Fruit fly (Drosophila melanogaster) whole organism, embryonic: ENCODE measurements around the gene RpS25.

ENCODE experiments used
- Atf6 ChIP-seq: fragments of 200-800 bp; sonication (Bioruptor generic); IDR thresholded peaks from 2 replicates; pipeline ENCODE4 v1.3.6; 2022; ENCODE audit warnings: missing biosample characterization, missing genetic modification characterization
- Bgb ChIP-seq: fragments of 200-800 bp; sonication (Bioruptor generic); IDR thresholded peaks from 2 replicates; pipeline ENCODE4 v1.3.6; 2022; ENCODE audit warnings: missing biosample characterization, missing genetic modification characterization; ENCODE audit not compliant: partially characterized antibody
- CG10366 ChIP-seq: fragments of 200-800 bp; sonication (Bioruptor generic); IDR thresholded peaks from 2 replicates; pipeline ENCODE4 v1.3.6; 2022; ENCODE audit warnings: missing biosample characterization, missing genetic modification characterization
- CG10543 ChIP-seq: fragments of 200-800 bp; sonication (Bioruptor generic); optimal IDR thresholded peaks from 3 replicates; lab custom pipeline; 2017; ENCODE audit warnings: missing biosample characterization, mild to moderate bottlenecking, missing genetic modification characterization, moderate library complexity
- CG11560 ChIP-seq: fragments of 200-800 bp; sonication (Bioruptor generic); IDR thresholded peaks from 3 replicates; pipeline ENCODE4 v1.3.6; 2022; ENCODE audit warnings: missing biosample characterization, missing genetic modification characterization
- CG11696 ChIP-seq: fragments of 200-800 bp; sonication (Bioruptor generic); IDR thresholded peaks from 2 replicates; pipeline ENCODE4 v1.3.6; 2022; ENCODE audit warnings: missing biosample characterization, missing genetic modification characterization
- CG12219 ChIP-seq: fragments of 200-800 bp; sonication (Bioruptor generic); optimal IDR thresholded peaks from 3 replicates; lab custom pipeline; 2018; ENCODE audit warnings: missing biosample characterization, mild to moderate bottlenecking, missing genetic modification characterization
- CG12942 ChIP-seq: fragments of 200-800 bp; sonication (Bioruptor generic); optimal IDR thresholded peaks from 3 replicates; lab custom pipeline; 2016; ENCODE audit warnings: missing biosample characterization, missing genetic modification characterization
- CG13424 ChIP-seq: fragments of 200-800 bp; sonication (Bioruptor generic); optimal IDR thresholded peaks from 2 replicates; lab custom pipeline; 2019; ENCODE audit warnings: missing biosample characterization, mild to moderate bottlenecking, missing genetic modification characterization, moderate library complexity
- CG1647 ChIP-seq: fragments of 200-800 bp; sonication (Bioruptor generic); optimal IDR thresholded peaks from 3 replicates; lab custom pipeline; 2016; ENCODE audit warnings: missing biosample characterization, missing genetic modification characterization
- CG16815 ChIP-seq: fragments of 200-800 bp; sonication (Bioruptor generic); optimal IDR thresholded peaks from 3 replicates; lab custom pipeline; 2017; ENCODE audit warnings: missing biosample characterization, mild to moderate bottlenecking, missing genetic modification characterization
- CG17186 ChIP-seq: fragments of 200-800 bp; sonication (Bioruptor generic); optimal IDR thresholded peaks from 3 replicates; lab custom pipeline; 2017; ENCODE audit warnings: missing biosample characterization, missing genetic modification reagents, missing genetic modification characterization
- CG17568 ChIP-seq: fragments of 200-800 bp; sonication (Bioruptor generic); optimal IDR thresholded peaks from 2 replicates; lab custom pipeline; 2018; ENCODE audit warnings: missing biosample characterization, mild to moderate bottlenecking, missing genetic modification characterization, moderate library complexity
- CG3726 ChIP-seq: fragments of 200-800 bp; sonication (Bioruptor generic); IDR thresholded peaks from 3 replicates; pipeline ENCODE4, ENCODE4 v1.3.6; 2022; ENCODE audit warnings: missing biosample characterization, missing genetic modification characterization
- CG6272 ChIP-seq: fragments of 200-800 bp; sonication (Bioruptor generic); IDR thresholded peaks from 2 replicates; pipeline ENCODE4 v1.3.6; 2022; ENCODE audit warnings: missing biosample characterization, missing genetic modification characterization
- CG6689 ChIP-seq: fragments of 200-800 bp; sonication (Bioruptor generic); IDR thresholded peaks from 2 replicates; pipeline ENCODE4 v1.3.6; 2022; ENCODE audit warnings: missing biosample characterization, missing genetic modification characterization
- CG8281 ChIP-seq: fragments of 200-800 bp; sonication (Bioruptor generic); optimal IDR thresholded peaks from 2 replicates; lab custom pipeline; 2018; ENCODE audit warnings: missing biosample characterization, mild to moderate bottlenecking, missing genetic modification characterization, moderate library complexity
- CG8924 ChIP-seq: fragments of 200-800 bp; optimal IDR thresholded peaks from 3 replicates; lab custom pipeline; 2019; ENCODE audit warnings: missing biosample characterization, mild to moderate bottlenecking, missing genetic modification characterization, moderate library complexity
- Ets65A ChIP-seq: fragments of 200-800 bp; sonication (Bioruptor generic); peaks from one replicate; lab custom pipeline; 2016; ENCODE audit warnings: missing biosample characterization, missing genetic modification characterization
- Fer3 ChIP-seq: fragments of 200-800 bp; sonication (Bioruptor generic); optimal IDR thresholded peaks from 2 replicates; lab custom pipeline; 2018; ENCODE audit warnings: missing biosample characterization, mild to moderate bottlenecking, missing genetic modification characterization, moderate library complexity
- Hey ChIP-seq: fragments of 200-800 bp; sonication (Bioruptor generic); optimal IDR thresholded peaks from 3 replicates; lab custom pipeline; 2018; ENCODE audit warnings: missing biosample characterization, mild to moderate bottlenecking, missing genetic modification characterization
- HmgZ ChIP-seq: fragments of 200-800 bp; sonication (Bioruptor generic); optimal IDR thresholded peaks from 2 replicates; lab custom pipeline; 2018; ENCODE audit warnings: missing biosample characterization, mild to moderate bottlenecking, missing genetic modification characterization
- Hmr ChIP-seq: fragments of 200-800 bp; sonication (Bioruptor generic); optimal IDR thresholded peaks from 3 replicates; lab custom pipeline; 2017; ENCODE audit warnings: mild to moderate bottlenecking, missing biosample characterization, missing genetic modification reagents, missing genetic modification characterization
- Lhr ChIP-seq: fragments of 200-800 bp; sonication (Bioruptor generic); optimal IDR thresholded peaks from 3 replicates; lab custom pipeline; 2017; ENCODE audit warnings: mild to moderate bottlenecking, missing biosample characterization, missing genetic modification reagents, missing genetic modification characterization
- Lpt ChIP-seq: fragments of >200 bp; optimal IDR thresholded peaks from 2 replicates; lab custom pipeline; 2018; ENCODE audit warnings: missing biosample characterization, missing genetic modification characterization
- Meics ChIP-seq: fragments of 200-800 bp; sonication (Bioruptor generic); optimal IDR thresholded peaks from 2 replicates; lab custom pipeline; 2017; ENCODE audit warnings: missing biosample characterization, mild to moderate bottlenecking, missing genetic modification characterization
- NFAT ChIP-seq: fragments of 200-800 bp; sonication (Bioruptor generic); IDR thresholded peaks from 2 replicates; pipeline ENCODE4 v1.3.6; 2022; ENCODE audit warnings: missing biosample characterization, missing genetic modification characterization
- Nf-YB ChIP-seq: fragments of 200-800 bp; sonication (Bioruptor generic); optimal IDR thresholded peaks from 3 replicates; lab custom pipeline; 2019; ENCODE audit warnings: missing biosample characterization, mild to moderate bottlenecking, missing genetic modification characterization, moderate library complexity
- Nf-YC ChIP-seq: fragments of 200-800 bp; optimal IDR thresholded peaks from 3 replicates; lab custom pipeline; 2019; ENCODE audit warnings: missing biosample characterization, mild to moderate bottlenecking, missing genetic modification characterization, moderate library complexity
- Ssrp ChIP-seq: fragments of 200-800 bp; sonication (Bioruptor generic); optimal IDR thresholded peaks from 2 replicates; lab custom pipeline; 2018; ENCODE audit warnings: missing biosample characterization, mild to moderate bottlenecking, missing genetic modification characterization, moderate library complexity
- Stat92E ChIP-seq, 3 experiments: fragments of >200 bp in 2 of 3; fragments of 200-800 bp in 1 of 3; sonication (Bioruptor generic) in 1 of 3; optimal IDR thresholded peaks; 2 replicates each; lab custom pipeline; 2017 to 2019; ENCODE audit warnings: missing biosample characterization in 3 of 3, missing genetic modification characterization in 3 of 3, mild to moderate bottlenecking in 1 of 3, moderate library complexity in 1 of 3
- Usf ChIP-seq: fragments of 200-800 bp; sonication (Bioruptor generic); optimal IDR thresholded peaks from 2 replicates; lab custom pipeline; 2017; ENCODE audit warnings: missing genotype, missing biosample characterization, missing genetic modification characterization
- ash1 ChIP-seq: fragments of 200-800 bp; sonication (Bioruptor generic); optimal IDR thresholded peaks from 2 replicates; lab custom pipeline; 2018; ENCODE audit warnings: missing biosample characterization, mild to moderate bottlenecking, missing genetic modification characterization
- bcd ChIP-seq: fragments of 200-800 bp; sonication (Bioruptor generic); optimal IDR thresholded peaks from 2 replicates; lab custom pipeline; 2017; ENCODE audit warnings: missing biosample characterization, mild to moderate bottlenecking, missing genetic modification characterization
- cg ChIP-seq: fragments of 200-800 bp; sonication (Bioruptor generic); optimal IDR thresholded peaks from 3 replicates; lab custom pipeline; 2019; ENCODE audit warnings: missing biosample characterization, mild to moderate bottlenecking, missing genetic modification characterization, moderate library complexity
- esg ChIP-seq: fragments of 200-800 bp; sonication (Bioruptor generic); conservative IDR thresholded peaks from 2 replicates; pipeline ENCODE4 v1.3.6; 2022; ENCODE audit warnings: missing biosample characterization, missing genetic modification characterization
- fd96Cb ChIP-seq: fragments of 200-800 bp; sonication (Bioruptor generic); optimal IDR thresholded peaks from 2 replicates; lab custom pipeline; 2018; ENCODE audit warnings: missing biosample characterization, mild to moderate bottlenecking, missing genetic modification characterization, moderate library complexity
- insv ChIP-seq, 2 experiments: fragments of 200-800 bp; sonication (Bioruptor generic); optimal IDR thresholded peaks; 3 replicates each; lab custom pipeline; 2016 to 2018; ENCODE audit warnings: missing biosample characterization in 2 of 2, missing genetic modification characterization in 2 of 2
- jigr1 ChIP-seq: fragments of 200-800 bp; sonication (Bioruptor generic); IDR thresholded peaks from 3 replicates; pipeline ENCODE4 v1.3.6; 2022; ENCODE audit warnings: missing biosample characterization, missing genetic modification characterization
- lab ChIP-seq: fragments of 200-800 bp; sonication (Bioruptor generic); optimal IDR thresholded peaks from 3 replicates; lab custom pipeline; 2017; ENCODE audit warnings: missing biosample characterization, missing genetic modification characterization, mild to moderate bottlenecking, moderate library complexity, missing genetic modification reagents
- phol ChIP-seq: fragments of 200-800 bp; sonication (Bioruptor generic); optimal IDR thresholded peaks from 3 replicates; lab custom pipeline; 2018; ENCODE audit warnings: missing biosample characterization, mild to moderate bottlenecking, missing genetic modification characterization, moderate library complexity
- pros ChIP-seq: fragments of 200-800 bp; sonication (Bioruptor generic); optimal IDR thresholded peaks from 3 replicates; lab custom pipeline; 2019; ENCODE audit warnings: missing biosample characterization, mild to moderate bottlenecking, missing genetic modification characterization, moderate library complexity
- psq ChIP-seq: fragments of 200-800 bp; sonication (Bioruptor generic); optimal IDR thresholded peaks from 2 replicates; lab custom pipeline; 2017; ENCODE audit warnings: missing biosample characterization, missing genetic modification characterization
- sens-2 ChIP-seq: fragments of 200-800 bp; sonication (Bioruptor generic); IDR thresholded peaks from 2 replicates; pipeline ENCODE4 v1.3.6; 2022; ENCODE audit warnings: missing biosample characterization, missing genetic modification characterization
- seq ChIP-seq: fragments of 200-800 bp; sonication (Bioruptor generic); IDR thresholded peaks from 2 replicates; pipeline ENCODE4 v1.3.6; 2022; ENCODE audit warnings: missing biosample characterization, missing genetic modification characterization
- slou ChIP-seq: fragments of 200-800 bp; sonication (Bioruptor generic); optimal IDR thresholded peaks from 3 replicates; lab custom pipeline; 2016; ENCODE audit warnings: missing biosample characterization, missing genetic modification characterization
- so ChIP-seq: fragments of 200-800 bp; sonication (Bioruptor generic); IDR thresholded peaks from 3 replicates; pipeline ENCODE4 v1.3.6; 2022; ENCODE audit warnings: missing biosample characterization, missing genetic modification characterization
- stc ChIP-seq: fragments of 200-800 bp; sonication (Bioruptor generic); IDR thresholded peaks from 2 replicates; pipeline ENCODE4 v1.3.6; 2022; ENCODE audit warnings: missing biosample characterization, missing genetic modification characterization
- vnd ChIP-seq: fragments of 200-800 bp; sonication (Bioruptor generic); IDR thresholded peaks from 3 replicates; pipeline ENCODE4 v1.3.6; 2022; ENCODE audit warnings: missing biosample characterization, missing genetic modification characterization; ENCODE audit not compliant: partially characterized antibody
- yki ChIP-seq: fragments of >200 bp; optimal IDR thresholded peaks from 3 replicates; lab custom pipeline; 2018
- zen ChIP-seq: fragments of 200-800 bp; sonication (Bioruptor generic); optimal IDR thresholded peaks from 3 replicates; lab custom pipeline; 2018; ENCODE audit warnings: missing biosample characterization, mild to moderate bottlenecking, missing genetic modification characterization, moderate library complexity

RpS25 gene

dm6 chr3R:11260966-11261530 is 45.0 kb upstream of the RpS25 start:
- no peak for TF ChIP-seq CG17186
- no peak for TF ChIP-seq CG10366 (GFP tag; lab: Robert Waterston, UW)
- no peak for TF ChIP-seq Ets65A
- peak; percentile 90 for TF ChIP-seq Nf-YC (tag; lab: Kevin White, UChicago)
- TF ChIP-seq CG11560 (tag; lab: Robert Waterston, UW), result no peak
- no peak for TF ChIP-seq NFAT (GFP tag; lab: Robert Waterston, UW)
- TF ChIP-seq CG12219 (GFP tag; lab: Kevin White, UChicago), result no peak
- peak; percentile 60 for TF ChIP-seq phol
- TF ChIP-seq Nf-YB (GFP tag; lab: Kevin White, UChicago), result peak; percentile 82
- no peak for TF ChIP-seq so
- TF ChIP-seq Ssrp (tag; lab: Kevin White, UChicago), result no peak
- TF ChIP-seq Bgb (GFP tag; lab: Robert Waterston, UW), result no peak
- peak; percentile 68 for TF ChIP-seq cg (GFP tag; lab: Kevin White, UChicago)
- TF ChIP-seq CG3726 (GFP tag; lab: Robert Waterston, UW), result no peak
- TF ChIP-seq CG6689 (GFP tag; lab: Robert Waterston, UW), result no peak
- no peak for TF ChIP-seq sens-2 (GFP tag; lab: Robert Waterston, UW)
- no peak for TF ChIP-seq Lpt
- no peak for TF ChIP-seq CG17568 (GFP tag; lab: Kevin White, UChicago)
- no peak for TF ChIP-seq Atf6
- no peak for TF ChIP-seq CG1647 (GFP tag; lab: Kevin White, UChicago)
- TF ChIP-seq CG8281 (tag; lab: Kevin White, UChicago), result no peak
- TF ChIP-seq insv (GFP tag; optimal IDR thresholded peaks at IDR 0.05; lab: Kevin White, UChicago), result peak; percentile 10 to 93
- TF ChIP-seq Fer3 (tag; lab: Kevin White, UChicago), result no peak
- TF ChIP-seq yki, result no peak
- no peak for TF ChIP-seq Meics (GFP tag; lab: Kevin White, UChicago)
- TF ChIP-seq lab (GFP tag; lab: Kevin White, UChicago), result no peak
- TF ChIP-seq CG10543, result no peak
- no peak for TF ChIP-seq HmgZ
- no peak for TF ChIP-seq Hey (tag; lab: Kevin White, UChicago)
- TF ChIP-seq Usf (GFP tag; lab: Kevin White, UChicago), result no peak
- TF ChIP-seq CG12942 (GFP tag; lab: Kevin White, UChicago), result no peak
- TF ChIP-seq CG8924 (tag; lab: Kevin White, UChicago), result no peak
- TF ChIP-seq jigr1 (GFP tag; lab: Robert Waterston, UW), result no peak
- TF ChIP-seq CG13424, result no peak
- TF ChIP-seq fd96Cb (tag; lab: Kevin White, UChicago), result no peak
- TF ChIP-seq Stat92E (GFP tag; optimal IDR thresholded peaks at IDR 0.05; lab: Kevin White, UChicago), result no peak
- peak; percentile 89 for TF ChIP-seq pros
- TF ChIP-seq CG6272 (GFP tag; lab: Robert Waterston, UW), result no peak
- TF ChIP-seq bcd (GFP tag; lab: Kevin White, UChicago), result no peak
- no peak for TF ChIP-seq psq (GFP tag; lab: Kevin White, UChicago)
- TF ChIP-seq esg (GFP tag; lab: Robert Waterston, UW), result no peak
- TF ChIP-seq Hmr (GFP tag; lab: Kevin White, UChicago), result no peak
- TF ChIP-seq ash1 (GFP tag; lab: Kevin White, UChicago), result no peak
- TF ChIP-seq slou (GFP tag; lab: Kevin White, UChicago), result no peak
- no peak for TF ChIP-seq Lhr
- TF ChIP-seq stc (GFP tag; lab: Robert Waterston, UW), result no peak
- TF ChIP-seq CG16815, result no peak
- peak; percentile 85 for TF ChIP-seq seq (GFP tag; lab: Robert Waterston, UW)
- TF ChIP-seq vnd (GFP tag; lab: Robert Waterston, UW), result no peak
- TF ChIP-seq zen, result peak; percentile 51
- no peak for TF ChIP-seq CG11696 (GFP tag; lab: Robert Waterston, UW)
